Worm (Caenorhabditis elegans) whole organism, early embryonic: Measurements from ENCODE around the gene ddl-2.

Experiments used
- B0310.2 ChIP-seq: sonication (generic microtip); optimal IDR thresholded peaks from 2 replicates; lab custom pipeline; 2016; ENCODE audit warnings: mild to moderate bottlenecking, missing genetic modification characterization, missing compliant biosample characterization
- F13C5.2 ChIP-seq: sonication (generic microtip); optimal IDR thresholded peaks from 2 replicates; lab custom pipeline; 2017; ENCODE audit warnings: mild to moderate bottlenecking, missing genetic modification characterization, inconsistent platforms, missing compliant biosample characterization
- aly-1 ChIP-seq: sonication (generic microtip); optimal IDR thresholded peaks from 2 replicates; lab custom pipeline; 2016; ENCODE audit warnings: missing genetic modification characterization, missing compliant biosample characterization
- ama-1 ChIP-seq: fragments of 150-350 bp; optimal IDR thresholded peaks from 2 replicates; lab custom pipeline; 2014
- ceh-13 ChIP-seq: fragments of 200-800 bp; sonication (Bioruptor generic); optimal IDR thresholded peaks from 2 replicates; lab custom pipeline; 2018; ENCODE audit warnings: mild to moderate bottlenecking, missing genetic modification characterization, missing compliant biosample characterization
- ceh-36 ChIP-seq: sonication (generic microtip); optimal IDR thresholded peaks from 2 replicates; lab custom pipeline; 2016; ENCODE audit warnings: missing genetic modification characterization, inconsistent platforms, missing compliant biosample characterization
- ets-7 ChIP-seq: sonication (generic microtip); optimal IDR thresholded peaks from 2 replicates; lab custom pipeline; 2016; ENCODE audit warnings: missing genotype, missing genetic modification characterization, missing compliant biosample characterization
- flt-1 ChIP-seq: fragments of 200-800 bp; sonication (Bioruptor generic); IDR thresholded peaks from 2 replicates; pipeline ENCODE4 v1.3.6; 2022; ENCODE audit warnings: missing genetic modification characterization, missing compliant biosample characterization
- hmbx-1 ChIP-seq: sonication (generic microtip); optimal IDR thresholded peaks from 2 replicates; lab custom pipeline; 2016; ENCODE audit warnings: mild to moderate bottlenecking, missing genetic modification characterization, missing compliant biosample characterization
- hmg-4 ChIP-seq: fragments of 200-800 bp; sonication (Bioruptor generic); optimal IDR thresholded peaks from 2 replicates; lab custom pipeline; 2018; ENCODE audit warnings: mild to moderate bottlenecking, missing genetic modification characterization, missing compliant biosample characterization
- hnd-1 ChIP-seq: sonication (generic microtip); optimal IDR thresholded peaks from 2 replicates; lab custom pipeline; 2016; ENCODE audit warnings: missing genetic modification characterization, missing compliant biosample characterization
- pes-1 ChIP-seq: fragments of 200-800 bp; sonication (Bioruptor generic); IDR thresholded peaks from 2 replicates; pipeline ENCODE4 v1.3.6; 2022; ENCODE audit warnings: missing genetic modification reagents, missing genetic modification characterization, missing compliant biosample characterization
- scrt-1 ChIP-seq: fragments of 200-800 bp; sonication (Bioruptor generic); IDR thresholded peaks from 2 replicates; pipeline ENCODE4 v1.3.6; 2022; ENCODE audit warnings: missing genetic modification characterization, missing compliant biosample characterization
- sea-1 ChIP-seq: fragments of 200-800 bp; sonication (Bioruptor generic); conservative IDR thresholded peaks from 2 replicates; pipeline ENCODE4 v1.3.6; 2022; ENCODE audit warnings: missing genetic modification characterization, missing compliant biosample characterization
- tbx-11 ChIP-seq: fragments of 200-800 bp; sonication (Bioruptor generic); IDR thresholded peaks from 2 replicates; pipeline ENCODE4 v1.3.6; 2022; ENCODE audit warnings: missing genetic modification characterization, missing compliant biosample characterization
- tbx-37 ChIP-seq: fragments of 200-800 bp; sonication (Bioruptor generic); conservative IDR thresholded peaks from 2 replicates; pipeline ENCODE4 v1.3.6; 2022; ENCODE audit warnings: missing genetic modification reagents, missing genetic modification characterization, missing compliant biosample characterization
- tra-4 ChIP-seq: sonication (generic microtip); optimal IDR thresholded peaks from 2 replicates; lab custom pipeline; 2017; ENCODE audit warnings: missing genetic modification characterization, missing compliant biosample characterization

The ddl-2 gene

ce11 chrII:13547545-13547944 is at the start of gene ddl-2:
Gene ddl-2 (minus strand): TSS chrII:13547645.
- TF ChIP-seq ets-7 (tag; lab: Kevin White, UChicago): no peak
- TF ChIP-seq tbx-37 (GFP tag; lab: Robert Waterston, UW): no peak
- no peak for TF ChIP-seq ama-1 (lab: Kevin White, UChicago)
- TF ChIP-seq tbx-11: no peak
- no peak for TF ChIP-seq B0310.2 (tag; lab: Kevin White, UChicago)
- TF ChIP-seq ceh-36 (tag; lab: Kevin White, UChicago): no peak
- no peak for TF ChIP-seq hmbx-1 (tag; lab: Kevin White, UChicago)

- TF ChIP-seq ceh-13 (GFP tag; lab: Kevin White, UChicago) (no peak), F13C5.2 (tag; lab: Kevin White, UChicago) (peak; percentile 49), ets-7 (tag; lab: Kevin White, UChicago) (no peak), B0310.2 (tag; lab: Kevin White, UChicago) (no peak), hmbx-1 (tag; lab: Kevin White, UChicago) (no peak), ceh-36 (tag; lab: Kevin White, UChicago) (no peak)
These were observed 49.1 kb upstream of the ddl-2 start, which contains the start of the genes fbxc-23 and csc-1 for ce11 chrII:13596505-13596977. Gene fbxc-23 (minus strand): TSS chrII:13596555. Gene csc-1 (plus strand): TSS chrII:13596955.

- TF ChIP-seq aly-1 (no peak), hnd-1 (tag; lab: Kevin White, UChicago) (no peak), F13C5.2 (tag; lab: Kevin White, UChicago) (no peak), flt-1 (GFP tag; lab: Robert Waterston, UW) (no peak), tbx-37 (GFP tag; lab: Robert Waterston, UW) (no peak), pes-1 (GFP tag; lab: Robert Waterston, UW) (no peak), hmg-4 (GFP tag; lab: Kevin White, UChicago) (no peak), tra-4 (tag; lab: Kevin White, UChicago) (no peak), tbx-11 (no peak), ets-7 (tag; lab: Kevin White, UChicago) (no peak), hmbx-1 (tag; lab: Kevin White, UChicago) (no peak), ceh-13 (GFP tag; lab: Kevin White, UChicago) (no peak), sea-1 (GFP tag; lab: Robert Waterston, UW) (no peak), B0310.2 (tag; lab: Kevin White, UChicago) (no peak), ama-1 (lab: Kevin White, UChicago) (no peak), scrt-1 (GFP tag; lab: Robert Waterston, UW) (no peak)
These were observed 47.8 kb upstream of the ddl-2 start for ce11 chrII:13595279-13595678.

- TF ChIP-seq tra-4 (tag; lab: Kevin White, UChicago) (no peak), ceh-13 (GFP tag; lab: Kevin White, UChicago) (no peak), scrt-1 (GFP tag; lab: Robert Waterston, UW) (no peak), flt-1 (GFP tag; lab: Robert Waterston, UW) (no peak), F13C5.2 (tag; lab: Kevin White, UChicago) (no peak), sea-1 (GFP tag; lab: Robert Waterston, UW) (no peak), tbx-37 (GFP tag; lab: Robert Waterston, UW) (no peak), hnd-1 (tag; lab: Kevin White, UChicago) (no peak), ceh-36 (tag; lab: Kevin White, UChicago) (no peak), hmg-4 (GFP tag; lab: Kevin White, UChicago) (no peak), tbx-11 (no peak)
These were observed 46.3 kb upstream of the ddl-2 start, which contains the start of gene clec-146 for ce11 chrII:13593659-13594221. Gene clec-146 (minus strand): TSS chrII:13593774.

- TF ChIP-seq hnd-1 (tag; lab: Kevin White, UChicago): no peak
- TF ChIP-seq pes-1 (GFP tag; lab: Robert Waterston, UW): no peak
- no peak for TF ChIP-seq aly-1
- no peak for TF ChIP-seq tbx-37 (GFP tag; lab: Robert Waterston, UW)
- TF ChIP-seq hmbx-1 (tag; lab: Kevin White, UChicago): no peak
- TF ChIP-seq ceh-36 (tag; lab: Kevin White, UChicago): no peak
These were observed 43.0 kb upstream of the ddl-2 start, which contains the start of gene clec-145 for ce11 chrII:13590461-13590860. Gene clec-145 (minus strand): TSS chrII:13590561.

ce11 chrII:13585655-13586170 is 38.3 kb upstream of the ddl-2 start, which contains the start of gene Y48E1B.8:
Gene Y48E1B.8 (plus strand): TSS chrII:13585705.
- TF ChIP-seq scrt-1 (GFP tag; lab: Robert Waterston, UW) (no peak), tbx-11 (no peak), tra-4 (tag; lab: Kevin White, UChicago) (no peak)

- TF ChIP-seq ceh-36 (tag; lab: Kevin White, UChicago) (no peak), hmg-4 (GFP tag; lab: Kevin White, UChicago) (peak; percentile 28), tbx-11 (no peak), ets-7 (tag; lab: Kevin White, UChicago) (no peak), sea-1 (GFP tag; lab: Robert Waterston, UW) (no peak), hnd-1 (tag; lab: Kevin White, UChicago) (no peak), F13C5.2 (tag; lab: Kevin White, UChicago) (peak; percentile 48)
These were observed 27.8 kb upstream of the ddl-2 start, which contains the start of the genes mrpl-37 and lin-38 for ce11 chrII:13575018-13575948. Gene mrpl-37 (minus strand): TSS chrII:13575068. Gene lin-38 (plus strand): TSS chrII:13575925.
